Fruit fly (Drosophila melanogaster) whole organism, embryonic: ENCODE data around the gene prtp.

Experiments
- Ada2b ChIP-seq: fragments of 200-800 bp; sonication (Bioruptor generic); IDR thresholded peaks from 2 replicates; pipeline ENCODE4 v1.3.6; 2022; ENCODE audit warnings: missing biosample characterization, missing genetic modification characterization
- Atf6 ChIP-seq: fragments of 200-800 bp; sonication (Bioruptor generic); IDR thresholded peaks from 2 replicates; pipeline ENCODE4 v1.3.6; 2022; ENCODE audit warnings: missing biosample characterization, missing genetic modification characterization
- Awh ChIP-seq: fragments of 200-800 bp; sonication (Bioruptor generic); IDR thresholded peaks from 2 replicates; pipeline ENCODE4, ENCODE4 v1.3.6; 2022; ENCODE audit warnings: missing biosample characterization, missing genetic modification characterization
- Bteb2 ChIP-seq: fragments of 200-800 bp; sonication (Bioruptor generic); optimal IDR thresholded peaks from 2 replicates; lab custom pipeline; 2016; ENCODE audit warnings: missing biosample characterization, missing genetic modification characterization
- CG10267 ChIP-seq: fragments of 200-800 bp; sonication (Bioruptor generic); optimal IDR thresholded peaks from 2 replicates; lab custom pipeline; 2018; ENCODE audit warnings: missing biosample characterization, mild to moderate bottlenecking, missing genetic modification characterization, moderate library complexity
- CG11398 ChIP-seq: fragments of 200-800 bp; sonication (Bioruptor generic); optimal IDR thresholded peaks from 2 replicates; lab custom pipeline; 2016; ENCODE audit warnings: missing biosample characterization, missing genetic modification characterization
- CG11696 ChIP-seq: fragments of 200-800 bp; sonication (Bioruptor generic); IDR thresholded peaks from 2 replicates; pipeline ENCODE4 v1.3.6; 2022; ENCODE audit warnings: missing biosample characterization, missing genetic modification characterization
- CG13775 ChIP-seq: fragments of 200-800 bp; sonication (Bioruptor generic); optimal IDR thresholded peaks from 3 replicates; lab custom pipeline; 2017; ENCODE audit warnings: missing biosample characterization, mild to moderate bottlenecking, missing genetic modification characterization
- CG14710 ChIP-seq: fragments of 200-800 bp; sonication (Bioruptor generic); optimal IDR thresholded peaks from 3 replicates; lab custom pipeline; 2019; ENCODE audit warnings: missing biosample characterization, mild to moderate bottlenecking, missing genetic modification characterization, moderate library complexity
- CG30431 ChIP-seq: fragments of 200-800 bp; sonication (Bioruptor generic); optimal IDR thresholded peaks from 2 replicates; lab custom pipeline; 2017; ENCODE audit warnings: missing biosample characterization, missing genetic modification characterization
- CG31224 ChIP-seq: fragments of 200-800 bp; sonication (Bioruptor generic); IDR thresholded peaks from 2 replicates; pipeline ENCODE4 v1.3.6; 2022; ENCODE audit warnings: missing biosample characterization, missing genetic modification characterization
- CG6654 ChIP-seq: fragments of 200-800 bp; sonication (Bioruptor generic); optimal IDR thresholded peaks from 2 replicates; lab custom pipeline; 2017; ENCODE audit warnings: missing biosample characterization, mild to moderate bottlenecking, missing genetic modification characterization
- CG7357 ChIP-seq: fragments of 200-800 bp; sonication (Bioruptor generic); IDR thresholded peaks from 3 replicates; pipeline ENCODE4 v1.3.6; 2022; ENCODE audit warnings: missing biosample characterization, missing genetic modification characterization
- CG8281 ChIP-seq: fragments of 200-800 bp; sonication (Bioruptor generic); optimal IDR thresholded peaks from 2 replicates; lab custom pipeline; 2018; ENCODE audit warnings: missing biosample characterization, mild to moderate bottlenecking, missing genetic modification characterization, moderate library complexity
- CG8388 ChIP-seq: fragments of 200-800 bp; sonication (Bioruptor generic); optimal IDR thresholded peaks from 2 replicates; lab custom pipeline; 2019; ENCODE audit warnings: missing biosample characterization, mild to moderate bottlenecking, missing genetic modification characterization, moderate library complexity
- CG8944 ChIP-seq: fragments of 200-800 bp; sonication (Bioruptor generic); optimal IDR thresholded peaks from 3 replicates; lab custom pipeline; 2016; ENCODE audit warnings: missing biosample characterization, missing genetic modification characterization
- E2f2 ChIP-seq: fragments of 200-800 bp; sonication (Bioruptor generic); IDR thresholded peaks from 2 replicates; pipeline ENCODE4 v1.3.6; 2022; ENCODE audit warnings: missing biosample characterization, missing genetic modification characterization
- HLH3B ChIP-seq: fragments of 200-800 bp; sonication (Bioruptor generic); IDR thresholded peaks from 2 replicates; pipeline ENCODE4 v1.3.6; 2022; ENCODE audit warnings: missing biosample characterization, missing genetic modification characterization
- Hr3 ChIP-seq: fragments of 200-800 bp; sonication (Bioruptor generic); optimal IDR thresholded peaks from 3 replicates; lab custom pipeline; 2016; ENCODE audit warnings: missing biosample characterization, missing genetic modification characterization
- Kr ChIP-seq: fragments of 200-800 bp; sonication (Bioruptor generic); optimal IDR thresholded peaks from 2 replicates; lab custom pipeline; 2017; ENCODE audit warnings: missing biosample characterization, mild to moderate bottlenecking, missing genetic modification characterization
- Lpt ChIP-seq: fragments of >200 bp; optimal IDR thresholded peaks from 2 replicates; lab custom pipeline; 2018; ENCODE audit warnings: missing biosample characterization, missing genetic modification characterization
- Meics ChIP-seq: fragments of 200-800 bp; sonication (Bioruptor generic); optimal IDR thresholded peaks from 2 replicates; lab custom pipeline; 2017; ENCODE audit warnings: missing biosample characterization, mild to moderate bottlenecking, missing genetic modification characterization
- Mes4 ChIP-seq: fragments of 200-800 bp; sonication (Bioruptor generic); optimal IDR thresholded peaks from 2 replicates; lab custom pipeline; 2016; ENCODE audit warnings: missing biosample characterization, missing genetic modification characterization
- NK7.1 ChIP-seq: fragments of 200-800 bp; sonication (Bioruptor generic); optimal IDR thresholded peaks from 3 replicates; lab custom pipeline; 2016; ENCODE audit warnings: missing biosample characterization, missing genetic modification characterization
- Side ChIP-seq: fragments of 200-800 bp; sonication (Bioruptor generic); optimal IDR thresholded peaks from 2 replicates; lab custom pipeline; 2016; ENCODE audit warnings: missing biosample characterization, missing genetic modification characterization
- Sry-δ ChIP-seq: fragments of 200-800 bp; sonication (Bioruptor generic); optimal IDR thresholded peaks from 2 replicates; lab custom pipeline; 2016; ENCODE audit warnings: missing biosample characterization, missing genetic modification characterization
- Stat92E ChIP-seq, 3 experiments: fragments of >200 bp in 2 of 3; fragments of 200-800 bp in 1 of 3; sonication (Bioruptor generic) in 1 of 3; optimal IDR thresholded peaks; 2 replicates each; lab custom pipeline; 2017 to 2019; ENCODE audit warnings: missing biosample characterization in 3 of 3, missing genetic modification characterization in 3 of 3, mild to moderate bottlenecking in 1 of 3, moderate library complexity in 1 of 3
- Taf1 ChIP-seq: fragments of 200-800 bp; sonication (Bioruptor generic); IDR thresholded peaks from 2 replicates; pipeline ENCODE4 v1.3.6; 2022; ENCODE audit warnings: missing biosample characterization, missing genetic modification characterization
- bowl ChIP-seq: fragments of 200-800 bp; sonication (Bioruptor generic); IDR thresholded peaks from 2 replicates; pipeline ENCODE4 v1.3.6; 2022; ENCODE audit warnings: missing biosample characterization, missing genetic modification characterization
- corto ChIP-seq: fragments of 200-800 bp; sonication (Bioruptor generic); optimal IDR thresholded peaks from 2 replicates; lab custom pipeline; 2016; ENCODE audit warnings: missing biosample characterization, mild to moderate bottlenecking, missing genetic modification characterization, moderate library complexity
- crc ChIP-seq: fragments of 200-800 bp; sonication (Bioruptor generic); optimal IDR thresholded peaks from 2 replicates; lab custom pipeline; 2016; ENCODE audit warnings: missing biosample characterization, missing genetic modification characterization
- cwo ChIP-seq: fragments of 200-800 bp; sonication (Bioruptor generic); optimal IDR thresholded peaks from 3 replicates; lab custom pipeline; 2017; ENCODE audit warnings: missing biosample characterization, missing genetic modification characterization, mild to moderate bottlenecking, moderate library complexity, missing genetic modification reagents
- eve ChIP-seq, 2 experiments: fragments of >200 bp; optimal IDR thresholded peaks; 2 replicates each; lab custom pipeline; 2017; ENCODE audit warnings: missing biosample characterization in 2 of 2, missing genetic modification characterization in 2 of 2
- eyg ChIP-seq: fragments of 200-800 bp; sonication (Bioruptor generic); optimal IDR thresholded peaks from 3 replicates; lab custom pipeline; 2016; ENCODE audit warnings: missing biosample characterization, missing genetic modification characterization
- fu2 ChIP-seq: fragments of 200-800 bp; sonication (Bioruptor generic); optimal IDR thresholded peaks from 2 replicates; lab custom pipeline; 2016; ENCODE audit warnings: missing biosample characterization, missing genetic modification characterization
- gce ChIP-seq: fragments of 200-800 bp; sonication (Bioruptor generic); IDR thresholded peaks from 3 replicates; pipeline ENCODE4 v1.3.6; 2022; ENCODE audit warnings: missing biosample characterization, missing genetic modification characterization
- gfzf ChIP-seq: fragments of 200-800 bp; sonication (Bioruptor generic); optimal IDR thresholded peaks from 2 replicates; lab custom pipeline; 2016; ENCODE audit warnings: missing biosample characterization, mild to moderate bottlenecking, missing genetic modification characterization, moderate library complexity
- jigr1 ChIP-seq: fragments of 200-800 bp; sonication (Bioruptor generic); IDR thresholded peaks from 3 replicates; pipeline ENCODE4 v1.3.6; 2022; ENCODE audit warnings: missing biosample characterization, missing genetic modification characterization
- kah ChIP-seq: fragments of 200-800 bp; sonication (Bioruptor generic); optimal IDR thresholded peaks from 2 replicates; lab custom pipeline; 2018; ENCODE audit warnings: missing biosample characterization, mild to moderate bottlenecking, missing genetic modification characterization
- mam ChIP-seq: fragments of 200-800 bp; sonication (Bioruptor generic); optimal IDR thresholded peaks from 3 replicates; lab custom pipeline; 2016; ENCODE audit warnings: missing biosample characterization, missing genetic modification characterization
- nau ChIP-seq: fragments of 200-800 bp; sonication (Bioruptor generic); optimal IDR thresholded peaks from 3 replicates; lab custom pipeline; 2017; ENCODE audit warnings: missing biosample characterization, mild to moderate bottlenecking, missing genetic modification characterization, missing genetic modification reagents
- nom ChIP-seq: fragments of 200-800 bp; sonication (Bioruptor generic); optimal IDR thresholded peaks from 2 replicates; lab custom pipeline; 2017; ENCODE audit warnings: missing biosample characterization, missing genetic modification characterization, mild to moderate bottlenecking, moderate library complexity, missing genetic modification reagents
- pb ChIP-seq: fragments of 200-800 bp; sonication (Bioruptor generic); optimal IDR thresholded peaks from 3 replicates; lab custom pipeline; 2016; ENCODE audit warnings: missing biosample characterization, missing genetic modification characterization
- ranshi ChIP-seq: fragments of 200-800 bp; sonication (Bioruptor generic); IDR thresholded peaks from 2 replicates; pipeline ENCODE4 v1.3.6; 2022; ENCODE audit warnings: missing biosample characterization, missing genetic modification characterization
- slou ChIP-seq: fragments of 200-800 bp; sonication (Bioruptor generic); optimal IDR thresholded peaks from 3 replicates; lab custom pipeline; 2016; ENCODE audit warnings: missing biosample characterization, missing genetic modification characterization
- slp2 ChIP-seq: fragments of 200-800 bp; sonication (Bioruptor generic); optimal IDR thresholded peaks from 2 replicates; lab custom pipeline; 2016; ENCODE audit warnings: missing biosample characterization, missing genetic modification characterization
- stc ChIP-seq: fragments of 200-800 bp; sonication (Bioruptor generic); IDR thresholded peaks from 2 replicates; pipeline ENCODE4 v1.3.6; 2022; ENCODE audit warnings: missing biosample characterization, missing genetic modification characterization
- tin ChIP-seq: fragments of 200-800 bp; sonication (Bioruptor generic); optimal IDR thresholded peaks from 3 replicates; lab custom pipeline; 2016; ENCODE audit warnings: missing biosample characterization, missing genetic modification characterization
- trem ChIP-seq: fragments of 200-800 bp; optimal IDR thresholded peaks from 3 replicates; lab custom pipeline; 2019; ENCODE audit warnings: missing biosample characterization, mild to moderate bottlenecking, missing genetic modification characterization, moderate library complexity

prtp gene

DNA sequence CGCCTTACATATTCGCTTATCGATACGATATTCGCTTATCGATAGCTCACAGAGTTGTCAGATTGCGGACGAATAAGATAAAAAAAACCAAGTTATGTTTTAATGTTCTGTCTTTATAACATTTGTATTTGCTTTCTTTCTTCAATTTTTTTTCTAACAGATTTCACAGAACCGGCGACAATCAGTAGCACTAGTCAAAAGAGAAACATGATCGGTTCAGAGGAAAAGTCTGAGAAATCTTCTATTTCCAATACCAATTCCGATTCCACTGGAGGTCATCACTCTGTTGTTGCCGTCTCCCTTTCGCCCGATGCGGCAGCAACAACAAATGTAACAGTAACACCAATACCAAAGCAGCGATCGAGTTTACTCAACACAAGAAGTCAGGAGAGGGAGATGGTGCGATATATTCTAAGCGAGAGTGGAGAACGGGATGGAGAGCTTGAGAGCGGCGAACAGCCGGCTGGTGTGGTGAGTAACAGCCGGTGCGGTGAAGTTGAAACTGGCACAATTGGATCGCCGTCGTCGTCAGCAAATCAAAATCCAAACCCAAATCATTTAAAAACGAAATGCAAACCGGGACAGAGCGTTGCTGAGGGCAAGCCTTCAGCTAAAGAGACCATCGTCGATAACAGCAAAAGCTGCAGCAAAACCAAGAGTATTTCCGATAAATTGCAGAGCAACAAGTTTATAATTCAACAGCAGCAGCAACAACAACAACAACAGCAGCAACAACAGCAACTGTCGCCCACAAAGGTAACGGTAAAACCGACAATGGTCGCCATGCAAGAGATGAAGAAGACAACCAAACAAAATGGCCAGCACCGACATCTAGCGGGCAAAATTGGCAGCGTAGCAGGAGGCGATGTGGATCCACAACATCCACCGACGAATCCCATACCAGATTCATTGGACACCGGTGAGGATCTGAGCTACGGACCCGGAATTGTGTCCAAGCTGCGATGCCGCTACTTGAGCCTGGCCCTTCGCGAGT, 34.7 kb upstream of the prtp start (continued):
- peak; percentile 18 for TF ChIP-seq slp2 (GFP tag; lab: Kevin White, UChicago)
- TF ChIP-seq CG8388, result peak; percentile 2
- TF ChIP-seq Kr (GFP tag; lab: Kevin White, UChicago), result no peak
- TF ChIP-seq Hr3 (GFP tag; lab: Kevin White, UChicago), result peak; percentile 41
- peak; percentile 18 for TF ChIP-seq CG11398 (GFP tag; lab: Kevin White, UChicago)
- TF ChIP-seq Ada2b (GFP tag; lab: Robert Waterston, UW), result no peak
- peak; percentile 14 for TF ChIP-seq gfzf (GFP tag; lab: Kevin White, UChicago)
- TF ChIP-seq fu2 (GFP tag; lab: Kevin White, UChicago), result peak; percentile 75
- TF ChIP-seq CG10267 (tag; lab: Kevin White, UChicago), result peak; percentile 65
- no peak for TF ChIP-seq CG6654
- TF ChIP-seq CG8944 (GFP tag; lab: Kevin White, UChicago), result peak; percentile 63
- no peak for TF ChIP-seq CG7357 (GFP tag; lab: Robert Waterston, UW)
- peak; percentile 75 for TF ChIP-seq Sry-δ (GFP tag; lab: Kevin White, UChicago)
- TF ChIP-seq Lpt (GFP tag; lab: Kevin White, UChicago), result no peak
- peak; percentile 38 for TF ChIP-seq trem (tag; lab: Kevin White, UChicago)
- peak; percentile 44 for TF ChIP-seq eyg
- TF ChIP-seq CG30431 (GFP tag; lab: Kevin White, UChicago), result peak; percentile 6
- peak; percentile 88 for TF ChIP-seq E2f2 (GFP tag; lab: Robert Waterston, UW)
- no peak for TF ChIP-seq CG11696 (GFP tag; lab: Robert Waterston, UW)
- TF ChIP-seq kah (GFP tag; lab: Kevin White, UChicago), result peak; percentile 2
- peak; percentile 75 for TF ChIP-seq nom (GFP tag; lab: Kevin White, UChicago)
- TF ChIP-seq Mes4 (GFP tag; lab: Kevin White, UChicago), result no peak
- TF ChIP-seq Atf6 (GFP tag; lab: Robert Waterston, UW), result peak; percentile 54; the same call in 1 of the 2 replicates
- peak; percentile 55 for TF ChIP-seq nau (GFP tag; lab: Kevin White, UChicago)
- TF ChIP-seq Stat92E (GFP tag; optimal IDR thresholded peaks at IDR 0.05; lab: Kevin White, UChicago), result peak in 1 of 3 experiments; percentile 35
- peak; percentile 65 for TF ChIP-seq Meics
- no peak for TF ChIP-seq Taf1 (GFP tag; lab: Robert Waterston, UW)
- peak; percentile 49 for TF ChIP-seq crc (GFP tag; lab: Kevin White, UChicago)
- peak; percentile 25 for TF ChIP-seq CG8281 (tag; lab: Kevin White, UChicago)
- peak; percentile 31 for TF ChIP-seq pb
- 0 out of 2 replicates have a peak, but pooled peaks have one; percentile 11 for TF ChIP-seq HLH3B (GFP tag; lab: Robert Waterston, UW)
- 0 out of 3 replicates have a peak, but pooled peaks have one; percentile 21 for TF ChIP-seq gce (GFP tag; lab: Robert Waterston, UW)
- TF ChIP-seq mam, result peak; percentile 77
- no peak for TF ChIP-seq CG31224 (GFP tag; lab: Robert Waterston, UW)
- peak; percentile 57 for TF ChIP-seq tin
- TF ChIP-seq Awh (GFP tag; lab: Robert Waterston, UW), result 0 out of 2 replicates have a peak, but pooled peaks have one; percentile 22
- peak; percentile 66 for TF ChIP-seq CG14710 (tag; lab: Kevin White, UChicago)
- peak; percentile 71 for TF ChIP-seq Bteb2
- TF ChIP-seq cwo (GFP tag; lab: Kevin White, UChicago), result peak; percentile 32
- no peak for TF ChIP-seq bowl (GFP tag; lab: Robert Waterston, UW)
- TF ChIP-seq Side, result peak; percentile 70
- no peak for TF ChIP-seq corto (GFP tag; lab: Kevin White, UChicago)
- TF ChIP-seq NK7.1 (GFP tag; lab: Kevin White, UChicago), result peak; percentile 35
- peak; percentile 13 for TF ChIP-seq slou (GFP tag; lab: Kevin White, UChicago)
- no peak for TF ChIP-seq jigr1 (GFP tag; lab: Robert Waterston, UW)
- 0 out of 2 replicates have a peak, but pooled peaks have one; percentile 6 for TF ChIP-seq stc (GFP tag; lab: Robert Waterston, UW)
- no peak for TF ChIP-seq eve (GFP tag; optimal IDR thresholded peaks at IDR 0.05; lab: Kevin White, UChicago)
- peak; percentile 31 for TF ChIP-seq CG13775 (GFP tag; lab: Kevin White, UChicago)
- peak; percentile 40; the same call in 1 of the 2 replicates for TF ChIP-seq ranshi (GFP tag; lab: Robert Waterston, UW)
